Fruit fly (Drosophila melanogaster): ENCODE data around the gene CG42763.

- TF ChIP-seq Dif (GFP tag; optimal IDR thresholded peaks at IDR 0.05; ENCODE audit: partially characterized antibody) (no peak), Dfd (GFP tag; optimal IDR thresholded peaks at IDR 0.05) (no peak), OdsH (GFP tag; optimal IDR thresholded peaks at IDR 0.05) (peak; percentile 38), sage (GFP tag; optimal IDR thresholded peaks at IDR 0.05) (no peak), dsf (GFP tag; optimal IDR thresholded peaks at IDR 0.05; ENCODE audit: borderline replicate concordance) (no peak), GATAd (GFP tag; optimal IDR thresholded peaks at IDR 0.05) (peak; percentile 20), dmrt93B (GFP tag; optimal IDR thresholded peaks at IDR 0.05) (no peak)
Measured at dm6 chr2L:8156682-8157081, 11.8 kb upstream of the CG42763 start.

Data from whole organism, wandering third instar larva.